Fruit fly (Drosophila melanogaster): Measurements from ENCODE around the gene CG34273.
A peak's percentile ranks its signal among the peaks of the same experiment; 100 is the strongest.

The CG34273 gene

DNA sequence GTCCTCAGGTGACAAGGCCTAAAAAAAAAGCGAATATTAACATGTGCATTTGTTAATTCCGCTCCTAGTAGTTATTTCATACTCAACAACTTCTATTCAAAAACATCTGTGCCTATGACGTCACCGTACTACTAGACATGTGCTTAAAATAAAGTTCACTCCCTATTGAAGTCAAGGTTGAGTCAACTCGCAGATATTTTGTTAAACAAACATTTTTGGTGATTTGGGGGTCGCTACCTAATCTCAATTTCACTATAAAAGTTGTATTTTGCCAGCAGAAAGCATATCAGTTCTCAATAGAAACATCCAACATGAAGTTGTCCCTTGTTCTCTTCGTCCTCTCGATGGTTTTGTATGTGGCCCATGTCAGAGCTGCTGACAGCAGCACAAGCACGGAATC lies at the start of gene CG34273:
CG34273 (plus strand) TSS at position 301 of the 400 bp plus-strand sequence.
- no peak for TF ChIP-seq EcR (GFP tag; optimal IDR thresholded peaks at IDR 0.05)
- TF ChIP-seq CG8478 (optimal IDR thresholded peaks at IDR 0.05): no peak
- TF ChIP-seq psq (optimal IDR thresholded peaks at IDR 0.05): no peak
- no peak for TF ChIP-seq usp (GFP tag; optimal IDR thresholded peaks at IDR 0.05)
- no peak for TF ChIP-seq pan (optimal IDR thresholded peaks at IDR 0.05)
- TF ChIP-seq Dll (optimal IDR thresholded peaks at IDR 0.05): no peak

DNA sequence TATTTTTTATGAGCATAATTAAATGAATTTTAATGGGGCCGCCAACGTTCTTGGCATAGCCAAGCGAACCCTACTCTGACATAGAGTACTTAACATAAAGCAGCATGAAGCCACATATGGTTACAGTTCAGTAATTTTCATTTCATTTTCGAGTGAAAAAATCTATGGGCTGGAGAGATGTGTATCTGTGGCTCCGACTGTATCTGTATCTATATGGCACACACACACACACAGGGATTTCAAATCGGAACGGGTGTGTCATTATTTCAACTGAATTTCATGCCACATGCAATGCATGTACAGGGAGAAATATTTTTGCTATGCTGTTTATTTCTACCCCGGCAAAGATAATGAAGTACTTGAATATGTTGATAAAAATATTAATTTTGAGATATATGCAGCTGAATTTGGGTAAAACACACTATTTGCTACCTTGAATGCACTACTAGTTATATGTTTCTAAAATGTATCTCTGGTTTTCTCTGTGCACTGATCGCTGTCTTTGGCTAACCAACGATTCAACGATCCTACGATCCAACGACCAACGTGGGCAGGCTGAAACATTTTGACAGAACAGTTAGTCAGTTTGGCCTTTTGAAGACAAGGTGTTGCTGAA lies 49.5 kb upstream of the CG34273 start:
- no peak for TF ChIP-seq EcR (GFP tag; optimal IDR thresholded peaks at IDR 0.05)
- TF ChIP-seq Dll (optimal IDR thresholded peaks at IDR 0.05): no peak
- TF ChIP-seq pan (optimal IDR thresholded peaks at IDR 0.05): no peak
- TF ChIP-seq CG8478 (optimal IDR thresholded peaks at IDR 0.05): no peak
- TF ChIP-seq psq (optimal IDR thresholded peaks at IDR 0.05): no peak
- TF ChIP-seq usp (GFP tag; optimal IDR thresholded peaks at IDR 0.05): no peak

DNA sequence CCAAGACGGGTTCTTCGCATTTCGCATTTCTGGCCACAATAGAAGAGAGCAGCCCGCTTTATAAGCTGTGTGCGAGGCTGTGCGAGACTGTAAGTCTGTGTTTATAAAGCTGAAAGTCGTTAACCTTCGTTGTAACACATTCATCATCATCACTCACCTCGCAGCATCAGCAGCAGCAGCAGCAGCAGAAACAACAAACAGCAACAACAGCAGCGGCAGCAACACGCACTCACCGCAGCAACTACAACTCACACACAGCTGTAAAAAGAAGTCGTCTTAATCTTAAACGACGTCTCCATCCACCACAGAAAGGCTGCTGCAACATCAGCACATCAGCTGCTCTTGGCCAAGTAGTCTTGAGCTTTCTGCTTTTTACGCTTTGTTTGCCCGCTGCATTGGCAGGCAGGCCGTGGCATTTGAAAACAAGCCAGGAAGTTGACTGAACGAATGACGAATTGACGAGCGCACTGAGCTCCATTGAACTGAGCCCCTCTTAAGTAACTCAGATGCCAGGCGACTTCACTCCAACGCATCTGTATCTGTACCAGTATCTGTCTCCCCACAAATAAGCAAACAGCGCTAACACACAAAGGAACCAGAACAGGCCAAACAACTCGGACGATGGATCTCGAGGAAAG lies 48.1 kb upstream of the CG34273 start:
- TF ChIP-seq psq (optimal IDR thresholded peaks at IDR 0.05): no peak
- no peak for TF ChIP-seq Dll (optimal IDR thresholded peaks at IDR 0.05)
- no peak for TF ChIP-seq usp (GFP tag; optimal IDR thresholded peaks at IDR 0.05)
- no peak for TF ChIP-seq EcR (GFP tag; optimal IDR thresholded peaks at IDR 0.05)
- no peak for TF ChIP-seq CG8478 (optimal IDR thresholded peaks at IDR 0.05)
- no peak for TF ChIP-seq pan (optimal IDR thresholded peaks at IDR 0.05)

DNA sequence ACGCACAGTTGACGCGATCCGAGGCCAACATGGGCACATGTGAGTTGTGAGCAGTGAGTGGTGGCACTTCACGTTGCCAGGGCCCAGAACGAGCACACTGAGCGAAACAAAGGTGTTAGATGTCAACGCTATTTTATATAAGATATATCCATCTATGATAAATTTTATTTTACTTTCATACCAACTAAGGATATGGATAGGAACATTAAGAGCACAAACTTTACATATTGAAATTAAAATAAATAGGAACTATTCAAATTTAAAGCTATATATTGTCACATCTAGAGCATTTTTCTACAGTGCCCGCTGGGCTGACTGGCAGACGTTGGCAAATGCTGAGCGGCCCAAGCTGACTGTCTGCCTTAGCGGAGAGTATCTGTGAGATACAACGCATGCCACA lies 47.1 kb upstream of the CG34273 start:
- TF ChIP-seq Dll (optimal IDR thresholded peaks at IDR 0.05) (no peak), CG8478 (optimal IDR thresholded peaks at IDR 0.05) (no peak), EcR (GFP tag; optimal IDR thresholded peaks at IDR 0.05) (no peak)

DNA sequence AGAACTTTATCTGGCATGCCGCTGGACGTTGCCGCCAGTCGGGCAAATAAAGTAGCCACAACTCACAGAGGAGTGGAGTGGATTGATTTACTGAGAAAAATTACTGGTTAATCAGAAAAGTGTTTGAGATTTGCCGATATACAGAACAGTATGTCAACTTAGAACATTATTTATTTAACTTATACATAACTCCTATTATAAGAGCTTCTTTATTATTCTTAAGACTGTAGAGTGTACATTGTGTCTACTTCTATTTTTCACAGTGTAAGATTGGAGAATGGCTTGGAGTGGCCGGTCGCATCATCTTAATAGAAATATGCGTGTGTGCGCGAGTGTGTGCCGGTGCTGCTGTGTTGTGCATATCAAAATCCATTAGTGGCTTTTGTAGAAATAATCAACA lies 46.2 kb upstream of the CG34273 start:
- no peak for TF ChIP-seq CG8478 (optimal IDR thresholded peaks at IDR 0.05)
- TF ChIP-seq psq (optimal IDR thresholded peaks at IDR 0.05): no peak
- no peak for TF ChIP-seq pan (optimal IDR thresholded peaks at IDR 0.05)
- no peak for TF ChIP-seq EcR (GFP tag; optimal IDR thresholded peaks at IDR 0.05)
- no peak for TF ChIP-seq usp (GFP tag; optimal IDR thresholded peaks at IDR 0.05)
- no peak for TF ChIP-seq Dll (optimal IDR thresholded peaks at IDR 0.05)

DNA sequence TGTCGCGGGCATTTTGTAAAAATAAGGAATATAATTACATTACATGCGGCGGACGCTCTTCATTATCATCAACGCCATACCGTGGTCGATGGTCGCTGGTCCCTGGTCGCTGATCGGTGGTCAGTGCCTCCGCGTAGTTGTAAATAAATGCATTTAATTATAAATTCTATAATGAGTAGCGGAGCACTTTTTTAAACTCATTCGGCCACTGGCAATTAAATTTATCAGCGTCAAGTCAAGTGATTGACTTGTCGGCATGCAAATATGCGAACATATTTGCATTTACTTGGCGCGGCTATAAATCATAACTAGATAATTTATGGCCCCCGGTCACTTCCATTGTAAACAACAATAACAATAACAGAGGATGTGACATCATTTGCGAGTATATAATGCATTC lies 45.4 kb upstream of the CG34273 start:
- TF ChIP-seq EcR (GFP tag; optimal IDR thresholded peaks at IDR 0.05): no peak
- TF ChIP-seq CG8478 (optimal IDR thresholded peaks at IDR 0.05): no peak
- TF ChIP-seq Dll (optimal IDR thresholded peaks at IDR 0.05): no peak
- no peak for TF ChIP-seq psq (optimal IDR thresholded peaks at IDR 0.05)
- no peak for TF ChIP-seq pan (optimal IDR thresholded peaks at IDR 0.05)
- TF ChIP-seq usp (GFP tag; optimal IDR thresholded peaks at IDR 0.05): no peak

DNA sequence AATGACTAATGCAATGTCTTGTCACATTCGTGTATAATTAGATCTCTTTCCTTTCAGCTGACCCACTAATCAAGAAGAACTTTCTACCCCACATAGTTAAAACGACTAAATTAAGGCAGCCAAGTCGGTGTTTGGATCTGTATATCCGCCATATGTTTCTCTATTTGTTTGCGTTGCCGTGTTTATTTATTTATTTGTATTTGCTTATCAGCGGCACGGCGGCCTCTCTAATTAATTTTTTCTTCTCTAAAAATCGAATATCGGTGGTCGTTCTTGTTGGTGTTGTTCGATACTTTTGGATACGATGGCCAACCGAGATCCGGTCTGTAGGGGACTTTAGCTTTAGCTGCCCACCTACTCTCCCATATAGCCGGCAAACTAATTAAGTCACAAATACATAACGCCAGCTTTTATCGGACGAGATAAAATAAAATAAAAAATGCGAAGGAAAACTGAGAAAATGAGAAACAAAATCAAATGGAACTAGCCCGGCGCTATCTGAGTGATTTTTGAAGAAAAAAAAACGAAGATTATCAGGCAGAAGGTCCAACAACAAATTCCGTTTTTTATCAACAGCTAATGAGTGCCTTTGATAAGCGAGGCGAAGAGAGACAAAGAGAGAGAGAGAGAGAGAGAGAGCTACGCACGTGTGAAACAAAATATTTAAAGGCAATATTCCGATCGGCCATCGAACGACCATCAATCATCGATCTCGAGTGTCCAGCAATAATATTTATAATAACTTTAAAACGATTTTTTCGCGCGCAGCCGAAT lies 44.1 kb upstream of the CG34273 start:
- no peak for TF ChIP-seq EcR (GFP tag; optimal IDR thresholded peaks at IDR 0.05)

DNA sequence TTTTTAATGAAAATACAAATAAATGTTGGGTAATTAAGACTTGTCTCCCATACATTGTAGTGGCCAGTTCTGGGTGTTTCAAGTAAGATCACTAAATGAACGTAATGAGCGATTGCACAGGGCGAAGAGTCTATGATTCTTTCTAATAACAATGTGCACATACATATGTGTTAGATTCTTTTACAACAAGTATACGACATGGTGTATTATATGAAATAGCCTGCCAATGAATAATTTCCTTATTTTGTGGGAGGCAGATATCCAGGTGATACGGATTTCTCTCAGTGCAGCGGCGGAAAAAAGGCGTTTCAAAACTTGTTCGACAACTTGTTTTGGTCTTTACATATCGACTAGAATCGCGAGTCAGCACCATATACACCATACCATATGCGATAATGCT lies 43.3 kb upstream of the CG34273 start:
- TF ChIP-seq CG8478 (optimal IDR thresholded peaks at IDR 0.05) (no peak), usp (GFP tag; optimal IDR thresholded peaks at IDR 0.05) (no peak), Dll (optimal IDR thresholded peaks at IDR 0.05) (no peak), pan (optimal IDR thresholded peaks at IDR 0.05) (no peak), EcR (GFP tag; optimal IDR thresholded peaks at IDR 0.05) (no peak), psq (optimal IDR thresholded peaks at IDR 0.05) (no peak)

DNA sequence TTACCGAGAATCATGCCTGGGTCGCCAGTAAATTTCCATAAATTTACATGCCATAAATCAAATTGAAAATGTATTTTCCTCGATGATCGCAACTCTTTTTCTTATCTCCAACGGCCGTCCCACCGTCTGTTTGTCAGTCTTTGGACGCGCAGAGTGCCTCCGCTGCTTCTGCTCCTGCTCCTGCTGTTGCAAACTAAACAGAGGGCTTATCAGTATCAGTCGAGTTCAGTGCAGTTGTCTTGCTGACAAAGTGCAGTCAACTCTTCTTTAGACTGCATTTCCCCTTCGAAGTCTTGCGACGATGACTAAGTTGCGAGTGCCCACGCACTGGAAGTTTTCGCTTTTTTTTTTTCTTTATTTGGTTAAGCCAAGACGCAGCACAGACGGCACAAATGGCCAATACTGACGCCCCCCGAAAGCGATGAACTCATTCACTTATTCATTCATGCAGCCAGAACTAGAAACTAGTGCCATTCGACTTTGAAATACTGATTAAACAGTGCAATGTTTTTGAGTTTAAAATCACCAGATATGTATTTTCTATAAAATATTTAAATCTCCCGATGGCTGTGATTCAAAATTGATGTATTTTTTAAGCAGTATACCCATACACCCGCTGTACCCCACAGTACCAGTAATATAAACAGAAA lies 42.6 kb upstream of the CG34273 start:
- TF ChIP-seq pan (optimal IDR thresholded peaks at IDR 0.05) (no peak), EcR (GFP tag; optimal IDR thresholded peaks at IDR 0.05) (peak in 1 of 2 experiments; percentile 81), CG8478 (optimal IDR thresholded peaks at IDR 0.05) (no peak), usp (GFP tag; optimal IDR thresholded peaks at IDR 0.05) (no peak)

DNA sequence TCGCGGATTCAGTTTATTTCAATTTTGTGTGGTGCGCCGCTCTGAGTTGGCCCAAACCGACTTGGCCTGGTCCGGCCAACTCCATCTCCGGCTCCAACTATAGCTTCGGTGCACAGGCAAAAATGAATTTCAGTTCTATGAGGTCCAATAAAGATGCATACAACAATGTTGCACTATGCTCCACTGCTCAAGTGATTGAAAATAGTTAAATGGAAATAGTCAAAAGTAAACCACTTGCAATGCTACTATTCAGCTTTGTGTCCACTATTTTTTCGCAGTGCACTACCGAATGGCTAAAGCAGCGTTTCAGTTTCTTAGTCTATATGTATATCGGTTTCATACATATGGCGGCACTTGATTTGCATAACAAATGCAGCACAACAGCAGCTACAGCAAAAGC lies 40.6 kb upstream of the CG34273 start:
- TF ChIP-seq pan (optimal IDR thresholded peaks at IDR 0.05): no peak

DNA sequence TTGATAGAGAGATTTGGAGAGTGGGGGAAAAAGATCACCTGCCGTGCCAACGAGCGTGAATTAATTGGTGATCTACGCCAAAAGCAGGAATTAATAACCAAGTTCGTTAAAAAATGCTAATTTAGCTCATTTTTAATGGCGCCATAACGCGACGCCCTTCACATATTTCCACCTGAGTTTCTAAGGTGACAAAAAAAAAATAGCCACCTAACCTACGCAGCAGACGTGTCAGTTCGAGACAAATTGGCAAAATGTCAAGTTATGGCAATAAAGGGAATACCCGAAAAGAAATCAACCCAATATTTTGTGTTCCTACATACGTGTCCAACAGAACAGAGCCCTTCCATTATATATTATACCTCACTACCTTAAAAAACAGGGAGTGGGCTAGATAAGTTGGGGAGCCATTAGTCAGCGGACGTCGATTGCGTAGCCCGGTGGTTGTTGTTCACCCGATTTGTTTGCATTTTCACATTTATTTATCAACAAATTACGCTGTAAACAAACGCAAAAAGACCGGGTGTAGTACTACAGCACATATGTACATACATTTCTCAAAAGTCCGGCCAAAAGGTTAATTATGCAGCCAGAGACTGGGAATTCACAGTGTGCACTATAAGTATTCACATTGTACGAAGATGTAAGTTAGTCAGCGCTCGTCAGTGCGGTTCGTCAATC lies 39.6 kb upstream of the CG34273 start:
- TF ChIP-seq psq (optimal IDR thresholded peaks at IDR 0.05) (no peak), CG8478 (optimal IDR thresholded peaks at IDR 0.05) (no peak), Dll (optimal IDR thresholded peaks at IDR 0.05) (no peak), EcR (GFP tag; optimal IDR thresholded peaks at IDR 0.05) (no peak), usp (GFP tag; optimal IDR thresholded peaks at IDR 0.05) (no peak), pan (optimal IDR thresholded peaks at IDR 0.05) (no peak)

DNA sequence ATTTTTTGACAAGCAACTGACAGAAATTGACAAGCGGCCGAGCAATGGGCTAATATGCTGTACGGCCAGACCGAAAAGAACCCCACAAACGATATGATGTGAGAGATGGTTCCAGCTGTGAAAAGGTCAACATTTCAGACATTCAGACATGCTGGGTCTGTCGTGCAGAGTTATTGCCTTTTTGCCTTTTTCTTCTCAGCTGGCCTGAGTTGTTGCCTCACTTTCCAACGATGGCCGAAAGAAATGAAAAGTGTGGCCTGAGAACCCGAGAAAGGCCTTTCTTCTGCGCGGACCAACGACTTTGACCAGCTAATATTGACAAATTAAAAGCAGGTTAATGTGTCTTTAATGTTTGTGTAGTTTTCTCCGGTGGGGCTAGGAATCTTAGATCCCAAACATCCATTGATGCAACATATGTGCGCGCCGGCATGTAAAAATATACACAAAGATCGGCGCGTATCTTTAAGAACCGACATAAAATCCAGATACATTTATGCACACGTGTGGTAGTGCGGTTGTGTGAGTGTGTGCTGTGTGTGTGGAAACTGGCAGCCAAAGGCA lies 38.9 kb upstream of the CG34273 start:
- TF ChIP-seq usp (GFP tag; optimal IDR thresholded peaks at IDR 0.05) (no peak), CG8478 (optimal IDR thresholded peaks at IDR 0.05) (no peak)
